Worm (Caenorhabditis elegans) whole organism, L4/young adult: ENCODE results near the gene srt-68.

Experiments used
- W03F9.2 ChIP-seq: fragments of 150-350 bp; optimal IDR thresholded peaks from 2 replicates; lab custom pipeline; 2014; ENCODE audit warnings: missing biosample characterization, missing genetic modification characterization
- dao-5 ChIP-seq: sonication (generic microtip); optimal IDR thresholded peaks from 2 replicates; lab custom pipeline; 2016; ENCODE audit warnings: missing genotype, missing genetic modification characterization, moderate library complexity, missing compliant biosample characterization
- him-1 ChIP-seq: sonication (generic microtip); optimal IDR thresholded peaks from 2 replicates; lab custom pipeline; 2016; ENCODE audit warnings: missing genotype, missing genetic modification reagents, missing genetic modification characterization, missing compliant biosample characterization

The srt-68 gene

ce11 chrV:5201706-5202105, 50.2 kb downstream of the srt-68 start:
- TF ChIP-seq dao-5 (tag; lab: Kevin White, UChicago), result no peak
- TF ChIP-seq W03F9.2 (tag; lab: Kevin White, UChicago), result no peak
- TF ChIP-seq him-1 (tag; lab: Kevin White, UChicago), result no peak
